Fruit fly (Drosophila melanogaster): ENCODE results near the gene TfIIA-L.

The TfIIA-L gene

dm6 chr3R:27288202-27289135 lies 37.6 kb downstream of the TfIIA-L start, which contains the start of the genes bigmax and Hmu (continued):
- TF ChIP-seq Sox100B (GFP tag; optimal IDR thresholded peaks at IDR 0.05) (no peak), gem (tag; optimal IDR thresholded peaks at IDR 0.05) (peak; percentile 89), CG18619 (GFP tag; optimal IDR thresholded peaks at IDR 0.05) (peak; percentile 73), CG7271 (tag; optimal IDR thresholded peaks at IDR 0.05) (peak; percentile 63), Xbp1 (GFP tag; optimal IDR thresholded peaks at IDR 0.05) (peak; percentile 92), Myb (GFP tag; optimal IDR thresholded peaks at IDR 0.05) (peak; percentile 81), HmgD (GFP tag; optimal IDR thresholded peaks at IDR 0.05) (peak; percentile 79), CG17328 (GFP tag; IDR thresholded peaks at IDR 0.05) (peak; percentile 82), Gug (GFP tag; IDR thresholded peaks at IDR 0.05) (peak; percentile 78), B-H1 (GFP tag; IDR thresholded peaks at IDR 0.05) (peak; percentile 74), en (GFP tag; optimal IDR thresholded peaks at IDR 0.05) (peak; percentile 68), CG33557 (GFP tag; optimal IDR thresholded peaks at IDR 0.05) (peak; percentile 50), CG30431 (GFP tag; optimal IDR thresholded peaks at IDR 0.05) (peak; percentile 65), tll (GFP tag; optimal IDR thresholded peaks at IDR 0.05) (peak; percentile 86 to 90), seq (GFP tag; IDR thresholded peaks at IDR 0.05) (peak; percentile 64), grn (GFP tag; optimal IDR thresholded peaks at IDR 0.05) (peak; percentile 52), CG14965 (GFP tag; optimal IDR thresholded peaks at IDR 0.05; ENCODE audit: borderline replicate concordance) (peak; percentile 65), pho (GFP tag; optimal IDR thresholded peaks at IDR 0.05) (peak; percentile 93), CG16863 (GFP tag; optimal IDR thresholded peaks at IDR 0.05) (peak; percentile 81), shn (GFP tag; optimal IDR thresholded peaks at IDR 0.05) (peak; percentile 83), Kr (GFP tag; optimal IDR thresholded peaks at IDR 0.05) (no peak), CG2889 (GFP tag; IDR thresholded peaks at IDR 0.05) (peak; percentile 85), NK7.1 (GFP tag; optimal IDR thresholded peaks at IDR 0.05) (peak; percentile 64), scrt (GFP tag; optimal IDR thresholded peaks at IDR 0.05) (peak; percentile 72), lmd (GFP tag; IDR thresholded peaks at IDR 0.05) (peak; percentile 85), D19B (GFP tag; optimal IDR thresholded peaks at IDR 0.05) (peak; percentile 53), zen (tag; optimal IDR thresholded peaks at IDR 0.05) (peak; percentile 66), Bdp1 (GFP tag; optimal IDR thresholded peaks at IDR 0.05) (peak; percentile 68), sim (GFP tag; IDR thresholded peaks at IDR 0.05) (no peak), nmo (GFP tag; optimal IDR thresholded peaks at IDR 0.05) (peak; percentile 94), sens (GFP tag) (peak; percentile 94), trh (GFP tag; optimal IDR thresholded peaks at IDR 0.05) (peak; percentile 59), Atf6 (GFP tag; IDR thresholded peaks at IDR 0.05) (peak; percentile 77), CG7987 (GFP tag; optimal IDR thresholded peaks at IDR 0.05) (peak; percentile 91), CG9932 (GFP tag; IDR thresholded peaks at IDR 0.05) (peak; percentile 93), Ets65A (GFP tag) (peak; percentile 98), CG10366 (GFP tag; IDR thresholded peaks at IDR 0.05) (peak; percentile 83), Stat92E (GFP tag; optimal IDR thresholded peaks at IDR 0.05) (peak in 1 of 3 experiments; percentile 68), CG12659 (GFP tag; optimal IDR thresholded peaks at IDR 0.05) (peak; percentile 91), ara (GFP tag; IDR thresholded peaks at IDR 0.05) (peak; percentile 74), corto (GFP tag; optimal IDR thresholded peaks at IDR 0.05) (no peak), dmrt11E (tag; optimal IDR thresholded peaks at IDR 0.05) (peak; percentile 72), CG2712 (tag; optimal IDR thresholded peaks at IDR 0.05) (peak; percentile 86), CG4360 (GFP tag; IDR thresholded peaks at IDR 0.05) (no peak), CG16813 (GFP tag; IDR thresholded peaks at IDR 0.05; ENCODE audit: partially characterized antibody) (peak; percentile 95), CG8281 (tag; optimal IDR thresholded peaks at IDR 0.05) (peak; percentile 21), CG7928 (GFP tag; optimal IDR thresholded peaks at IDR 0.05) (peak; percentile 70), exex (tag; optimal IDR thresholded peaks at IDR 0.05) (peak; percentile 65)

Data from whole organism, embryonic.